Worm (Caenorhabditis elegans) whole organism, L4 larva: ENCODE results near the gene hlh-4.

Experiments
- F49E8.2 ChIP-seq: sonication (generic microtip); optimal IDR thresholded peaks from 2 replicates; lab custom pipeline; 2016; ENCODE audit warnings: missing compliant biosample characterization, mild to moderate bottlenecking, missing genetic modification characterization, borderline replicate concordance
- aly-2 ChIP-seq: sonication (generic microtip); optimal IDR thresholded peaks from 2 replicates; lab custom pipeline; 2018; ENCODE audit warnings: missing biosample characterization, missing genetic modification characterization
- arid-1 ChIP-seq: fragments of 200-800 bp; sonication (Bioruptor generic); conservative IDR thresholded peaks from 2 replicates; pipeline ENCODE4 v1.3.6; 2022; ENCODE audit warnings: missing genetic modification reagents, missing genetic modification characterization, missing compliant biosample characterization
- ceh-44 ChIP-seq: fragments of 200-800 bp; sonication (Bioruptor generic); IDR thresholded peaks from 2 replicates; pipeline ENCODE4 v1.3.6; 2022; ENCODE audit warnings: missing genetic modification reagents, missing genetic modification characterization, missing compliant biosample characterization
- dve-1 ChIP-seq: sonication (generic microtip); optimal IDR thresholded peaks from 2 replicates; lab custom pipeline; 2017; ENCODE audit warnings: antibody characterized with exemption, mild to moderate bottlenecking, missing genetic modification characterization, missing compliant biosample characterization; ENCODE audit not compliant: insufficient read depth
- lin-15B ChIP-seq: fragments of 150-350 bp; sonication (generic microtip); optimal IDR thresholded peaks from 3 replicates; lab custom pipeline; 2014; ENCODE audit warnings: missing biosample characterization, missing genetic modification characterization
- snpc-4 ChIP-seq: fragments of 150-350 bp; optimal IDR thresholded peaks from 2 replicates; lab custom pipeline; 2014; ENCODE audit warnings: missing biosample characterization, missing genetic modification characterization

DNA sequence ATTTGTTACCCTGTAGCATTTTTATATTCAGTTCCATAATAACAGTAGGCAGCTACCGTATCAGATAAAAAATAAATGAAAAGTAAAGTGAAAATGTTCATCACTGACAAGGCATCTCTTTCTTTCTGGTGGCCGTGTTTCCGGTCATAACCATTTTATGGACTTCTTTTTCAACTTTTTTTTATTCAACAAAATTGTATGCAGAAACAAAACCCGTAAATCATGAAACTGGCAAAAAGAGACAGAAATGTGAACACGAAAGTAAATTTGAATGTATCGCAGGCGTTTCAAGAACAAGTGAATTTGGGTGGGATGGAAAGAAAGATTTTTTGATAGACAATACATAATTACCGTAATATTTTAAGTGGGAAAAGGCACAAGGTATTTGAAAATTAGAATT is 13.7 kb downstream of the hlh-4 start, which contains the start of gene clec-162:
- no peak for TF ChIP-seq ceh-44 (GFP tag; lab: Robert Waterston, UW)
- TF ChIP-seq arid-1 (GFP tag; lab: Robert Waterston, UW) = no peak
- no peak for TF ChIP-seq lin-15B
- TF ChIP-seq F49E8.2 (tag; lab: Kevin White, UChicago) = no peak
- no peak for TF ChIP-seq aly-2
- TF ChIP-seq dve-1 (tag; lab: Kevin White, UChicago) = no peak
- no peak for TF ChIP-seq snpc-4 (tag; lab: Kevin White, UChicago)
